Fruit fly (Drosophila melanogaster): ENCODE results near the gene SP1029.

The SP1029 gene

dm6 chr3R:29255963-29256527, 5.8 kb upstream of the SP1029 start, which contains the start of gene CG45544:
Gene CG45544 (plus strand): TSS chr3R:29256485.
- TF ChIP-seq cic (GFP tag; optimal IDR thresholded peaks at IDR 0.05) (no peak), CG1620 (GFP tag; optimal IDR thresholded peaks at IDR 0.05) (no peak), CG7045 (GFP tag; optimal IDR thresholded peaks at IDR 0.05) (no peak), Crg-1 (GFP tag; optimal IDR thresholded peaks at IDR 0.05) (no peak), Clk (GFP tag; optimal IDR thresholded peaks at IDR 0.05) (no peak), CG33017 (tag; optimal IDR thresholded peaks at IDR 0.05) (no peak), toe (GFP tag; optimal IDR thresholded peaks at IDR 0.05) (no peak), kay (GFP tag; ENCODE audit: borderline replicate concordance) (no peak), cnc (optimal IDR thresholded peaks at IDR 0.05) (no peak), CG14711 (tag; optimal IDR thresholded peaks at IDR 0.05) (peak; percentile 2), bab1 (GFP tag; optimal IDR thresholded peaks at IDR 0.05) (peak; percentile 77), tj (GFP tag; optimal IDR thresholded peaks at IDR 0.05) (peak; percentile 90), CG12768 (GFP tag; optimal IDR thresholded peaks at IDR 0.05) (no peak), Mnt (GFP tag; optimal IDR thresholded peaks at IDR 0.05) (no peak), Hr96 (GFP tag; optimal IDR thresholded peaks at IDR 0.05) (peak; percentile 6), CG5204 (GFP tag; optimal IDR thresholded peaks at IDR 0.05) (no peak), pad (GFP tag; optimal IDR thresholded peaks at IDR 0.05) (no peak), CG11617 (GFP tag; optimal IDR thresholded peaks at IDR 0.05) (no peak), CG7101 (tag; optimal IDR thresholded peaks at IDR 0.05) (peak; percentile 33), ovo (GFP tag; optimal IDR thresholded peaks at IDR 0.05) (no peak)

dm6 chr3R:29255166-29255962, 5.1 kb upstream of the SP1029 start, which contains the start of gene stg:
Gene stg (minus strand): TSS chr3R:29255800.
- TF ChIP-seq pad (GFP tag; optimal IDR thresholded peaks at IDR 0.05): peak; percentile 69
- TF ChIP-seq ovo (GFP tag; optimal IDR thresholded peaks at IDR 0.05): peak; percentile 37
- TF ChIP-seq tj (GFP tag; optimal IDR thresholded peaks at IDR 0.05): no peak
- no peak for TF ChIP-seq CG14711 (tag; optimal IDR thresholded peaks at IDR 0.05)

- peak; percentile 29 for TF ChIP-seq tj (GFP tag; optimal IDR thresholded peaks at IDR 0.05)
- no peak for TF ChIP-seq CG33017 (tag; optimal IDR thresholded peaks at IDR 0.05)
Observed at dm6 chr3R:29254383-29254782, 4.1 kb upstream of the SP1029 start.

dm6 chr3R:29253874-29254273, 3.6 kb upstream of the SP1029 start:
- no peak for TF ChIP-seq Clk (GFP tag; optimal IDR thresholded peaks at IDR 0.05)
- TF ChIP-seq tj (GFP tag; optimal IDR thresholded peaks at IDR 0.05): no peak
- TF ChIP-seq CG1620 (GFP tag; optimal IDR thresholded peaks at IDR 0.05): no peak
- TF ChIP-seq bab1 (GFP tag; optimal IDR thresholded peaks at IDR 0.05): no peak
- TF ChIP-seq cic (GFP tag; optimal IDR thresholded peaks at IDR 0.05): no peak
- no peak for TF ChIP-seq toe (GFP tag; optimal IDR thresholded peaks at IDR 0.05)
- no peak for TF ChIP-seq Hr96 (GFP tag; optimal IDR thresholded peaks at IDR 0.05)
- no peak for TF ChIP-seq CG11617 (GFP tag; optimal IDR thresholded peaks at IDR 0.05)
- TF ChIP-seq pad (GFP tag; optimal IDR thresholded peaks at IDR 0.05): no peak
- TF ChIP-seq ovo (GFP tag; optimal IDR thresholded peaks at IDR 0.05): no peak

- TF ChIP-seq bab1 (GFP tag; optimal IDR thresholded peaks at IDR 0.05) (peak; percentile 53), CG14711 (tag; optimal IDR thresholded peaks at IDR 0.05) (no peak), tj (GFP tag; optimal IDR thresholded peaks at IDR 0.05) (no peak), pad (GFP tag; optimal IDR thresholded peaks at IDR 0.05) (no peak), Mnt (GFP tag; optimal IDR thresholded peaks at IDR 0.05) (no peak), Crg-1 (GFP tag; optimal IDR thresholded peaks at IDR 0.05) (no peak), Hr96 (GFP tag; optimal IDR thresholded peaks at IDR 0.05) (no peak), Clk (GFP tag; optimal IDR thresholded peaks at IDR 0.05) (no peak)
Observed at dm6 chr3R:29251418-29251817, 1.2 kb upstream of the SP1029 start.

- TF ChIP-seq Hr96 (GFP tag; optimal IDR thresholded peaks at IDR 0.05) (no peak), CG12768 (GFP tag; optimal IDR thresholded peaks at IDR 0.05) (no peak), CG7101 (tag; optimal IDR thresholded peaks at IDR 0.05) (no peak), ovo (GFP tag; optimal IDR thresholded peaks at IDR 0.05) (no peak), CG33017 (tag; optimal IDR thresholded peaks at IDR 0.05) (no peak), Mnt (GFP tag; optimal IDR thresholded peaks at IDR 0.05) (no peak), pad (GFP tag; optimal IDR thresholded peaks at IDR 0.05) (no peak)
Observed at dm6 chr3R:29244727-29245126, 5.5 kb downstream of the SP1029 start, which contains the start of gene CG31445. Gene CG31445 (minus strand): TSS chr3R:29244827.

dm6 chr3R:29238623-29239022, 11.6 kb downstream of the SP1029 start, which contains the start of gene CG11951:
Gene CG11951 (minus strand): TSS chr3R:29238723.
- no peak for TF ChIP-seq CG5204 (GFP tag; optimal IDR thresholded peaks at IDR 0.05)
- TF ChIP-seq cic (GFP tag; optimal IDR thresholded peaks at IDR 0.05): peak; percentile 24
